Worm (Caenorhabditis elegans) whole organism, late embryonic: ENCODE results near the gene T03F6.3.

Experiments used
- C38D4.7 ChIP-seq: fragments of 200-800 bp; sonication (Bioruptor generic); optimal IDR thresholded peaks from 2 replicates; lab custom pipeline; 2018; ENCODE audit warnings: mild to moderate bottlenecking, missing genetic modification characterization, moderate library complexity, missing compliant biosample characterization
- K02D7.2 ChIP-seq: sonication (generic microtip); optimal IDR thresholded peaks from 2 replicates; lab custom pipeline; 2017; ENCODE audit warnings: mild to moderate bottlenecking, missing genetic modification characterization, missing compliant biosample characterization
- K09A11.1 ChIP-seq: sonication (generic microtip); optimal IDR thresholded peaks from 2 replicates; lab custom pipeline; 2017; ENCODE audit warnings: antibody characterized with exemption, mild to moderate bottlenecking, missing genetic modification characterization, missing compliant biosample characterization; ENCODE audit not compliant: insufficient read depth
- T23F11.4 ChIP-seq: fragments of 200-800 bp; sonication (Bioruptor generic); optimal IDR thresholded peaks from 2 replicates; lab custom pipeline; 2018; ENCODE audit warnings: mild to moderate bottlenecking, missing genetic modification characterization, missing compliant biosample characterization
- ahr-1 ChIP-seq: sonication (generic microtip); optimal IDR thresholded peaks from 2 replicates; lab custom pipeline; 2016; ENCODE audit warnings: missing genetic modification characterization, missing compliant biosample characterization
- ama-1 ChIP-seq: fragments of 150-350 bp; optimal IDR thresholded peaks from 2 replicates; lab custom pipeline; 2014
- ceh-14 ChIP-seq: sonication (generic microtip); optimal IDR thresholded peaks from 2 replicates; lab custom pipeline; 2016; ENCODE audit warnings: missing genotype, missing genetic modification characterization, missing compliant biosample characterization
- ceh-18 ChIP-seq: sonication (generic microtip); optimal IDR thresholded peaks from 2 replicates; lab custom pipeline; 2016; ENCODE audit warnings: missing genetic modification characterization, missing compliant biosample characterization
- ceh-2 ChIP-seq: sonication (generic microtip); optimal IDR thresholded peaks from 2 replicates; lab custom pipeline; 2016; ENCODE audit warnings: missing genotype, missing genetic modification characterization, missing compliant biosample characterization
- ceh-22 ChIP-seq: sonication (generic microtip); optimal IDR thresholded peaks from 2 replicates; lab custom pipeline; 2017; ENCODE audit warnings: missing biosample characterization, missing genetic modification characterization
- ceh-24 ChIP-seq: sonication (generic microtip); optimal IDR thresholded peaks from 2 replicates; lab custom pipeline; 2016; ENCODE audit warnings: mild to moderate bottlenecking, missing genetic modification characterization, missing compliant biosample characterization
- ceh-30 ChIP-seq: fragments of 150-350 bp; optimal IDR thresholded peaks from 2 replicates; lab custom pipeline; 2014; ENCODE audit warnings: missing biosample characterization, missing genetic modification characterization
- ceh-31 ChIP-seq: sonication (generic microtip); optimal IDR thresholded peaks from 2 replicates; lab custom pipeline; 2016; ENCODE audit warnings: missing genetic modification characterization, missing compliant biosample characterization
- ceh-34 ChIP-seq: sonication (generic microtip); optimal IDR thresholded peaks from 2 replicates; lab custom pipeline; 2016; ENCODE audit warnings: mild to moderate bottlenecking, missing genetic modification characterization, missing compliant biosample characterization
- ceh-45 ChIP-seq: fragments of 200-800 bp; sonication (Bioruptor generic); IDR thresholded peaks from 2 replicates; pipeline ENCODE4 v1.3.6; 2022; ENCODE audit warnings: missing genetic modification reagents, missing genetic modification characterization, missing compliant biosample characterization
- ceh-6 ChIP-seq: fragments of 200-800 bp; sonication (Bioruptor generic); optimal IDR thresholded peaks from 2 replicates; lab custom pipeline; 2018; ENCODE audit warnings: mild to moderate bottlenecking, missing genetic modification characterization, missing compliant biosample characterization
- che-1 ChIP-seq: sonication (generic microtip); optimal IDR thresholded peaks from 2 replicates; lab custom pipeline; 2016; ENCODE audit warnings: mild to moderate bottlenecking, missing genetic modification characterization, missing compliant biosample characterization
- elt-2 ChIP-seq: sonication (generic microtip); optimal IDR thresholded peaks from 2 replicates; lab custom pipeline; 2016; ENCODE audit warnings: missing genetic modification reagents, missing genetic modification characterization, missing compliant biosample characterization
- eyg-1 ChIP-seq: sonication (generic microtip); optimal IDR thresholded peaks from 2 replicates; lab custom pipeline; 2016; ENCODE audit warnings: missing genotype, missing genetic modification characterization, missing compliant biosample characterization
- gmeb-2 ChIP-seq: sonication (generic microtip); optimal IDR thresholded peaks from 2 replicates; lab custom pipeline; 2016; ENCODE audit warnings: missing genetic modification characterization, inconsistent platforms, missing compliant biosample characterization
- hlh-15 ChIP-seq: sonication (generic microtip); optimal IDR thresholded peaks from 2 replicates; lab custom pipeline; 2016; ENCODE audit warnings: missing genetic modification characterization, missing compliant biosample characterization
- hlh-30 ChIP-seq: sonication (generic microtip); optimal IDR thresholded peaks from 2 replicates; lab custom pipeline; 2017; ENCODE audit warnings: antibody characterized with exemption, missing genetic modification characterization, missing compliant biosample characterization; ENCODE audit not compliant: insufficient read depth
- madf-2 ChIP-seq: sonication (generic microtip); optimal IDR thresholded peaks from 2 replicates; lab custom pipeline; 2017; ENCODE audit warnings: missing genetic modification characterization, missing compliant biosample characterization
- mec-3 ChIP-seq: sonication (generic microtip); optimal IDR thresholded peaks from 2 replicates; lab custom pipeline; 2016; ENCODE audit warnings: borderline replicate concordance, missing genetic modification characterization, missing compliant biosample characterization
- nfya-1 ChIP-seq: sonication (generic microtip); optimal IDR thresholded peaks from 2 replicates; lab custom pipeline; 2017; ENCODE audit warnings: missing genetic modification characterization, mild to moderate bottlenecking, missing compliant biosample characterization, antibody characterized with exemption, moderate library complexity
- npax-4 ChIP-seq: sonication (generic microtip); optimal IDR thresholded peaks from 2 replicates; lab custom pipeline; 2016; ENCODE audit warnings: missing genetic modification characterization, missing compliant biosample characterization
- odd-2 ChIP-seq: sonication (generic microtip); optimal IDR thresholded peaks from 2 replicates; lab custom pipeline; 2017; ENCODE audit warnings: antibody characterized with exemption, mild to moderate bottlenecking, missing genetic modification characterization, missing compliant biosample characterization
- pag-3 ChIP-seq: sonication (generic microtip); optimal IDR thresholded peaks from 2 replicates; lab custom pipeline; 2016; ENCODE audit warnings: missing compliant biosample characterization, missing genetic modification characterization, borderline replicate concordance
- pat-9 ChIP-seq: fragments of 200-800 bp; sonication (Bioruptor generic); optimal IDR thresholded peaks from 2 replicates; lab custom pipeline; 2018; ENCODE audit warnings: mild to moderate bottlenecking, missing genetic modification characterization, moderate library complexity, missing compliant biosample characterization
- pax-1 ChIP-seq: fragments of 150-350 bp; optimal IDR thresholded peaks from 2 replicates; lab custom pipeline; 2014; ENCODE audit warnings: missing biosample characterization, missing genetic modification characterization
- pha-2 ChIP-seq: sonication (generic microtip); optimal IDR thresholded peaks from 2 replicates; lab custom pipeline; 2017; ENCODE audit warnings: mild to moderate bottlenecking, missing genetic modification characterization, missing compliant biosample characterization
- pros-1 ChIP-seq: fragments of 150-350 bp; optimal IDR thresholded peaks from 2 replicates; lab custom pipeline; 2014; ENCODE audit warnings: missing biosample characterization, missing genetic modification reagents, missing genetic modification characterization
- ref-2 ChIP-seq: sonication (generic microtip); optimal IDR thresholded peaks from 2 replicates; lab custom pipeline; 2016; ENCODE audit warnings: missing genetic modification characterization, missing compliant biosample characterization
- rnt-1 ChIP-seq: sonication (generic microtip); optimal IDR thresholded peaks from 2 replicates; lab custom pipeline; 2016; ENCODE audit warnings: missing genetic modification characterization, missing compliant biosample characterization
- syd-9 ChIP-seq: sonication (generic microtip); optimal IDR thresholded peaks from 2 replicates; lab custom pipeline; 2016; ENCODE audit warnings: mild to moderate bottlenecking, missing genetic modification characterization, moderate library complexity, missing compliant biosample characterization
- tbx-7 ChIP-seq: sonication (generic microtip); optimal IDR thresholded peaks from 2 replicates; lab custom pipeline; 2016; ENCODE audit warnings: missing genotype, missing genetic modification characterization, missing compliant biosample characterization
- unc-42 ChIP-seq: sonication (generic microtip); optimal IDR thresholded peaks from 2 replicates; lab custom pipeline; 2016; ENCODE audit warnings: missing genotype, missing genetic modification characterization, missing compliant biosample characterization
- unc-55 ChIP-seq: sonication (generic microtip); optimal IDR thresholded peaks from 2 replicates; lab custom pipeline; 2017; ENCODE audit warnings: missing biosample characterization, missing genetic modification reagents, missing genetic modification characterization
- unc-86 ChIP-seq: sonication (generic microtip); optimal IDR thresholded peaks from 2 replicates; lab custom pipeline; 2016; ENCODE audit warnings: missing genetic modification characterization, missing compliant biosample characterization
- zip-5 ChIP-seq: sonication (generic microtip); optimal IDR thresholded peaks from 2 replicates; lab custom pipeline; 2016; ENCODE audit warnings: missing genetic modification characterization, missing compliant biosample characterization

T03F6.3 gene

ce11 chrIII:13389078-13389477 is at the start of gene T03F6.3:
Gene T03F6.3 (plus strand): TSS chrIII:13389395.
- TF ChIP-seq ceh-24 (tag; lab: Kevin White, UChicago) (no peak), unc-55 (no peak), eyg-1 (tag; lab: Kevin White, UChicago) (no peak), pax-1 (tag; lab: Kevin White, UChicago) (no peak), gmeb-2 (tag; lab: Kevin White, UChicago) (no peak), mec-3 (tag; lab: Kevin White, UChicago) (no peak), K09A11.1 (tag; lab: Kevin White, UChicago) (no peak), pat-9 (tag; lab: Kevin White, UChicago) (no peak), odd-2 (tag; lab: Kevin White, UChicago) (no peak), elt-2 (tag; lab: Kevin White, UChicago) (no peak), zip-5 (no peak), ceh-34 (tag; lab: Kevin White, UChicago) (no peak), K02D7.2 (no peak), ceh-30 (tag; lab: Kevin White, UChicago) (no peak), che-1 (tag; lab: Kevin White, UChicago) (no peak), ceh-6 (no peak), pag-3 (tag; lab: Kevin White, UChicago) (no peak)

- TF ChIP-seq ceh-18 (tag; lab: Kevin White, UChicago) (no peak), hlh-30 (no peak), pha-2 (tag; lab: Kevin White, UChicago) (no peak), odd-2 (tag; lab: Kevin White, UChicago) (no peak), unc-42 (tag; lab: Kevin White, UChicago) (no peak), rnt-1 (tag; lab: Kevin White, UChicago) (no peak), ref-2 (no peak), C38D4.7 (GFP tag; lab: Kevin White, UChicago) (no peak), tbx-7 (tag; lab: Kevin White, UChicago) (no peak), pros-1 (tag; lab: Kevin White, UChicago) (no peak), pax-1 (tag; lab: Kevin White, UChicago) (no peak), syd-9 (tag; lab: Kevin White, UChicago) (no peak), ahr-1 (tag; lab: Kevin White, UChicago) (no peak)
Measured at ce11 chrIII:13339672-13340071, 49.5 kb upstream of the T03F6.3 start, which contains the start of gene F53A2.3. Gene F53A2.3 (minus strand): TSS chrIII:13339772.

ce11 chrIII:13340504-13341274 is 48.5 kb upstream of the T03F6.3 start:
- TF ChIP-seq unc-42 (tag; lab: Kevin White, UChicago) (peak; percentile 95), ceh-14 (tag; lab: Kevin White, UChicago) (peak; percentile 25), ceh-31 (tag; lab: Kevin White, UChicago) (peak; percentile 24), npax-4 (tag; lab: Kevin White, UChicago) (no peak)

DNA sequence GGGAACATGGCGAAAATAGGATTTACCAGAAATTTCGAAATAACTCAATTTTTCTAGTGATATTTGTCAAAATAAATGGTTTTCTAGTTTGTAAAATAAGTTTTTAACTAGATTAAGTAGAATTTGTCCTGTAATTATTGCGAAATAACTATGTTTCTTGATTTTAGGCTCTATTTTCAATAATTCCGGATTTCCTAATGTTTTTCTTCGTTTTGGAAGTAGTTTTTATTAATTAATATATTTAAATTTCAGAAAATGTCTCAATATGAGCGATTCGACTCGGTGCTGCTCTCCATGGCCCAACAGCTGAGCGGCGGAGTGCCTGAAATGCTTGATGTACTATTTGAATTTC is 47.9 kb upstream of the T03F6.3 start, which contains the start of gene nud-1:
Gene nud-1, plus strand, starts transcription at position 253 of the 352 bp plus-strand sequence.
- no peak for TF ChIP-seq zip-5
- no peak for TF ChIP-seq hlh-30
- TF ChIP-seq pat-9 (tag; lab: Kevin White, UChicago): no peak
- TF ChIP-seq tbx-7 (tag; lab: Kevin White, UChicago): no peak
- TF ChIP-seq nfya-1 (tag; lab: Kevin White, UChicago): no peak
- TF ChIP-seq ceh-30 (tag; lab: Kevin White, UChicago): no peak
- TF ChIP-seq unc-86 (tag; lab: Kevin White, UChicago): no peak
- TF ChIP-seq ceh-22 (tag; lab: Kevin White, UChicago): no peak
- TF ChIP-seq hlh-15 (tag; lab: Kevin White, UChicago): no peak
- TF ChIP-seq ceh-2 (tag; lab: Kevin White, UChicago): no peak
- TF ChIP-seq T23F11.4 (GFP tag; lab: Kevin White, UChicago): no peak
- TF ChIP-seq madf-2 (tag; lab: Kevin White, UChicago): no peak
- no peak for TF ChIP-seq ceh-45 (GFP tag; lab: Robert Waterston, UW)
- no peak for TF ChIP-seq unc-42 (tag; lab: Kevin White, UChicago)
- no peak for TF ChIP-seq pha-2 (tag; lab: Kevin White, UChicago)
- no peak for TF ChIP-seq ama-1
